Fruit fly (Drosophila melanogaster): ENCODE results near the gene Rbf.

DNA sequence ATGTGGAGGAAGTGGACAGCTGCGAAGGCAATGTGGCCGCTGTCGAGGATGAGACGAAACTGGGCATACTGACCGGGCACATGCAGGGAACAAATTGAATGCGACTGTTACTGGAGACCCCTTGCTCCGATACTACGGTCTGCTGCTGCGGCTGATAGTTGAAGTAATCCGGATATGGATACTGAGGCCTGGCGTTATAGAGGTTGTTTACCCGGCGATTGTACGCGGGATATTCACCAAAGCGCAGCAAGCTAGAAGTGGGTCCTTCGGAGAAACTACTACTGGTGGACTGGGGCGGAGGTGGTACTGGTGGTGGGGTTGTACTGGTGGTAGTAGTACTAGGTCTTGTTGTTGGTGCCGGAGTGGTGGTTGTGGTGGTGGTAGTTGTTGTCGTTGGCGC, 51.2 kb downstream of the Rbf start, which contains the start of gene CG5254:
- TF ChIP-seq CG8478 (optimal IDR thresholded peaks at IDR 0.05) (no peak), CTCF (optimal IDR thresholded peaks at IDR 0.05) (no peak)
